Worm (Caenorhabditis elegans): ENCODE measurements around the gene srh-239.

The srh-239 gene

DNA sequence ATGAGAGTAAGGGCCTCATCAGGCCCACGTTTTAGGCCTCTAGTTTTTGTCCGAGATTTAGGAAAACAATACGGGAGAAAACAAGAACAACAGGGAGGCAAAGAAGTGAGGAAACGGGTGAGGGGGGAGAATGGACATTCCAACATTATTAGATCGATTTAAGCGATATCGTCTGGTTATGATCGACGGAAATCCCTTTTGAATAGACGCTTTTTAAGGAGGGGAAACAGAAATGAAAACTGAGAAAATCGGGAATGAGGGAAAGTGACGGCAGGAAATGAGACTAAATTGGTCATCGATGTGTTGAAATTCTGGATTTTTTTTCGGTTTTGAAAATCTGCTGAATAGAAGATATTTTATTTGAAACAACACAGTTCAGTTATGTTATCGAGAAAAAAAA lies 18.9 kb downstream of the srh-239 start, which contains the start of gene rocf-1:
Gene rocf-1, minus strand, starts transcription at position 101 of the 400 bp plus-strand sequence.
- no peak for TF ChIP-seq nhr-11 (tag; optimal IDR thresholded peaks at IDR 0.05)
- no peak for TF ChIP-seq che-1 (tag; optimal IDR thresholded peaks at IDR 0.05)
- TF ChIP-seq F13H6.1 (tag; optimal IDR thresholded peaks at IDR 0.05): no peak
- TF ChIP-seq hlh-13 (GFP tag; optimal IDR thresholded peaks at IDR 0.05): no peak
- TF ChIP-seq T23F11.4 (GFP tag; optimal IDR thresholded peaks at IDR 0.05): no peak
- no peak for TF ChIP-seq dve-1 (tag; optimal IDR thresholded peaks at IDR 0.05)
- no peak for TF ChIP-seq sox-2 (GFP tag; IDR thresholded peaks at IDR 0.05)
- no peak for TF ChIP-seq C08G9.2 (tag; optimal IDR thresholded peaks at IDR 0.05)
- no peak for TF ChIP-seq ahr-1 (tag; optimal IDR thresholded peaks at IDR 0.05)
- TF ChIP-seq fax-1 (tag; optimal IDR thresholded peaks at IDR 0.05): no peak
- no peak for TF ChIP-seq ref-2 (tag; optimal IDR thresholded peaks at IDR 0.05)
- TF ChIP-seq elt-2 (tag; optimal IDR thresholded peaks at IDR 0.05): no peak
- no peak for TF ChIP-seq ceh-18 (tag; optimal IDR thresholded peaks at IDR 0.05)
- no peak for TF ChIP-seq nhr-232 (tag; optimal IDR thresholded peaks at IDR 0.05)
- no peak for TF ChIP-seq pax-1 (tag; optimal IDR thresholded peaks at IDR 0.05)
- TF ChIP-seq ets-4 (tag; optimal IDR thresholded peaks at IDR 0.05): no peak
- TF ChIP-seq ceh-19 (GFP tag; optimal IDR thresholded peaks at IDR 0.05): no peak

ce11 chrV:15465032-15465727 lies 19.6 kb downstream of the srh-239 start, which contains the start of gene pqn-71:
TSS of gene pqn-71 (plus strand) at chrV:15465677.
- peak; percentile 72 for TF ChIP-seq ceh-18 (tag; optimal IDR thresholded peaks at IDR 0.05)
- TF ChIP-seq lim-6 (tag; optimal IDR thresholded peaks at IDR 0.05): peak; percentile 72
- peak; percentile 82 for TF ChIP-seq tbx-2 (tag; optimal IDR thresholded peaks at IDR 0.05)
- peak; percentile 39 for TF ChIP-seq hlh-8 (tag; optimal IDR thresholded peaks at IDR 0.05)
- peak; percentile 76 for TF ChIP-seq F13H6.1 (tag; optimal IDR thresholded peaks at IDR 0.05)
- TF ChIP-seq pros-1 (tag; optimal IDR thresholded peaks at IDR 0.05): peak; percentile 29
- peak; percentile 74 for TF ChIP-seq lin-11 (tag; optimal IDR thresholded peaks at IDR 0.05)
- TF ChIP-seq fax-1 (tag; optimal IDR thresholded peaks at IDR 0.05): peak; percentile 80
- TF ChIP-seq ref-2 (tag; optimal IDR thresholded peaks at IDR 0.05): peak; percentile 79
- TF ChIP-seq pag-3 (tag; optimal IDR thresholded peaks at IDR 0.05; ENCODE audit: borderline replicate concordance): peak; percentile 30
- TF ChIP-seq ceh-48 (tag; optimal IDR thresholded peaks at IDR 0.05): peak; percentile 53
- peak; percentile 77 for TF ChIP-seq sox-4 (tag; optimal IDR thresholded peaks at IDR 0.05)
- peak; percentile 72 for TF ChIP-seq sox-2 (GFP tag; IDR thresholded peaks at IDR 0.05)
- TF ChIP-seq npax-4 (tag; optimal IDR thresholded peaks at IDR 0.05): peak; percentile 71
- peak; percentile 86 for TF ChIP-seq ceh-34 (tag; optimal IDR thresholded peaks at IDR 0.05)
- TF ChIP-seq unc-86 (tag; optimal IDR thresholded peaks at IDR 0.05): peak; percentile 83
- peak; percentile 90 for TF ChIP-seq madf-2 (tag; optimal IDR thresholded peaks at IDR 0.05)
- no peak for TF ChIP-seq elt-4 (tag; optimal IDR thresholded peaks at IDR 0.05)
- TF ChIP-seq ama-1 (optimal IDR thresholded peaks at IDR 0.05): no peak
- TF ChIP-seq gmeb-2 (tag; optimal IDR thresholded peaks at IDR 0.05): peak; percentile 86
- peak; percentile 87 for TF ChIP-seq pqm-1 (tag; optimal IDR thresholded peaks at IDR 0.05)
- TF ChIP-seq unc-3 (GFP tag; conservative IDR thresholded peaks at IDR 0.05): peak; percentile 75
- TF ChIP-seq unc-3 (tag; optimal IDR thresholded peaks at IDR 0.05): peak; percentile 88
- peak; percentile 50 for TF ChIP-seq zip-5 (tag; optimal IDR thresholded peaks at IDR 0.05)
- peak; percentile 83 for TF ChIP-seq dve-1 (tag; optimal IDR thresholded peaks at IDR 0.05)
- peak; percentile 73 for TF ChIP-seq K09A11.1 (tag; optimal IDR thresholded peaks at IDR 0.05; ENCODE audit: insufficient read depth)
- TF ChIP-seq ets-4 (tag; optimal IDR thresholded peaks at IDR 0.05): peak; percentile 34
- TF ChIP-seq odd-2 (tag; optimal IDR thresholded peaks at IDR 0.05): no peak
- TF ChIP-seq ceh-30 (tag; optimal IDR thresholded peaks at IDR 0.05): peak; percentile 60
- TF ChIP-seq elt-2 (tag; optimal IDR thresholded peaks at IDR 0.05): peak; percentile 91
- peak; percentile 69 for TF ChIP-seq hlh-15 (tag; optimal IDR thresholded peaks at IDR 0.05)
- peak; percentile 66 for TF ChIP-seq ceh-24 (tag; optimal IDR thresholded peaks at IDR 0.05)
- TF ChIP-seq ceh-2 (tag; optimal IDR thresholded peaks at IDR 0.05): peak; percentile 64
- peak; percentile 72 for TF ChIP-seq C38D4.7 (GFP tag; optimal IDR thresholded peaks at IDR 0.05)
- no peak for TF ChIP-seq pha-4 (tag; optimal IDR thresholded peaks at IDR 0.05)
- peak; percentile 84 for TF ChIP-seq ceh-19 (GFP tag; optimal IDR thresholded peaks at IDR 0.05)
- TF ChIP-seq syd-9 (tag; optimal IDR thresholded peaks at IDR 0.05): peak; percentile 84
- TF ChIP-seq ceh-14 (tag; optimal IDR thresholded peaks at IDR 0.05): peak; percentile 89
- TF ChIP-seq ceh-22 (tag; optimal IDR thresholded peaks at IDR 0.05): no peak
- TF ChIP-seq ztf-16 (tag; optimal IDR thresholded peaks at IDR 0.05): peak; percentile 71
- TF ChIP-seq dmd-4 (tag; optimal IDR thresholded peaks at IDR 0.05; ENCODE audit: borderline replicate concordance): peak; percentile 93
- TF ChIP-seq ceh-31 (tag; optimal IDR thresholded peaks at IDR 0.05): peak; percentile 61

Measured in whole organism, late embryonic.